Worm (Caenorhabditis elegans) whole organism, L4 larva: Measurements from ENCODE around the gene F56C3.9.
A peak's percentile ranks its signal among the peaks of the same experiment; 100 is the strongest.
"Not testable (repeated sequence)": the region's sequence is repeated elsewhere in the genome, so short reads cannot be mapped to it uniquely, and the experiment has no call there.

ENCODE experiments used
- D1046.2 ChIP-seq: fragments of 200-800 bp; sonication (Bioruptor generic); IDR thresholded peaks from 2 replicates; pipeline ENCODE4 v1.3.6; 2022; ENCODE audit warnings: missing genetic modification characterization, missing compliant biosample characterization
- F10B5.3 ChIP-seq: sonication (generic microtip); optimal IDR thresholded peaks from 2 replicates; lab custom pipeline; 2016; ENCODE audit warnings: mild to moderate bottlenecking, missing genetic modification characterization, missing compliant biosample characterization
- F26F4.8 ChIP-seq: fragments of 200-800 bp; sonication (Bioruptor generic); conservative IDR thresholded peaks from 2 replicates; pipeline ENCODE4 v1.3.6; 2022; ENCODE audit warnings: missing genetic modification characterization, missing compliant biosample characterization
- F44E2.7 ChIP-seq: fragments of 200-800 bp; sonication (Bioruptor generic); IDR thresholded peaks from 2 replicates; pipeline ENCODE4 v2.1.2; 2022; ENCODE audit warnings: missing genetic modification characterization, missing compliant biosample characterization
- T20F7.1 ChIP-seq: fragments of 200-800 bp; sonication (Bioruptor generic); optimal IDR thresholded peaks from 2 replicates; lab custom pipeline; 2018; ENCODE audit warnings: mild to moderate bottlenecking, missing genetic modification characterization, missing compliant biosample characterization
- T26A8.4 ChIP-seq: fragments of 200-800 bp; sonication (Bioruptor generic); IDR thresholded peaks from 2 replicates; pipeline ENCODE4 v1.3.6; 2022; ENCODE audit warnings: missing genetic modification characterization, missing compliant biosample characterization
- Y105C5A.15 ChIP-seq: fragments of 200-800 bp; sonication (Bioruptor generic); IDR thresholded peaks from 2 replicates; pipeline ENCODE4 v1.3.6; 2022; ENCODE audit warnings: missing genetic modification characterization, missing compliant biosample characterization
- Y48G9A.11 ChIP-seq: fragments of 200-800 bp; sonication (Bioruptor generic); IDR thresholded peaks from 2 replicates; pipeline ENCODE4 v1.3.6; 2022; ENCODE audit warnings: missing genetic modification reagents, missing genetic modification characterization, missing compliant biosample characterization
- Y5F2A.4 ChIP-seq: fragments of 200-800 bp; sonication (Bioruptor generic); optimal IDR thresholded peaks from 2 replicates; lab custom pipeline; 2018; ENCODE audit warnings: mild to moderate bottlenecking, missing genetic modification characterization, missing compliant biosample characterization
- Y75B8A.6 ChIP-seq: fragments of 200-800 bp; sonication (Bioruptor generic); IDR thresholded peaks from 2 replicates; pipeline ENCODE4 v1.3.6; 2022; ENCODE audit warnings: missing genetic modification reagents, missing genetic modification characterization, missing compliant biosample characterization
- ZK337.2 ChIP-seq: fragments of 200-800 bp; sonication (Bioruptor generic); IDR thresholded peaks from 2 replicates; pipeline ENCODE4 v1.3.6; 2022; ENCODE audit warnings: missing genetic modification reagents, missing genetic modification characterization, missing compliant biosample characterization
- arid-1 ChIP-seq: fragments of 200-800 bp; sonication (Bioruptor generic); conservative IDR thresholded peaks from 2 replicates; pipeline ENCODE4 v1.3.6; 2022; ENCODE audit warnings: missing genetic modification reagents, missing genetic modification characterization, missing compliant biosample characterization
- ceh-20 ChIP-seq: fragments of 200-800 bp; sonication (Bioruptor generic); IDR thresholded peaks from 2 replicates; pipeline ENCODE4 v1.3.6; 2022; ENCODE audit warnings: missing genetic modification reagents, missing genetic modification characterization, missing compliant biosample characterization
- ceh-44 ChIP-seq: fragments of 200-800 bp; sonication (Bioruptor generic); IDR thresholded peaks from 2 replicates; pipeline ENCODE4 v1.3.6; 2022; ENCODE audit warnings: missing genetic modification reagents, missing genetic modification characterization, missing compliant biosample characterization
- ctbp-1 ChIP-seq: fragments of 200-800 bp; sonication (Bioruptor generic); IDR thresholded peaks from 2 replicates; pipeline ENCODE4 v1.3.6; 2022; ENCODE audit warnings: missing genetic modification reagents, missing genetic modification characterization, missing compliant biosample characterization
- daf-8 ChIP-seq: fragments of 200-800 bp; sonication (Bioruptor generic); IDR thresholded peaks from 2 replicates; pipeline ENCODE4 v1.3.6; 2022; ENCODE audit warnings: missing genetic modification characterization, missing compliant biosample characterization
- dmd-6 ChIP-seq: fragments of 200-800 bp; sonication (Bioruptor generic); IDR thresholded peaks from 2 replicates; pipeline ENCODE4 v1.3.6; 2022; ENCODE audit warnings: missing genetic modification reagents, missing genetic modification characterization, missing compliant biosample characterization
- dmd-8 ChIP-seq: fragments of 200-800 bp; sonication (Bioruptor generic); IDR thresholded peaks from 2 replicates; pipeline ENCODE4 v1.3.6; 2022; ENCODE audit warnings: missing genetic modification characterization, missing compliant biosample characterization
- dmd-9 ChIP-seq: fragments of 200-800 bp; sonication (Bioruptor generic); IDR thresholded peaks from 2 replicates; pipeline ENCODE4 v1.3.6; 2022; ENCODE audit warnings: missing genetic modification reagents, missing genetic modification characterization, missing compliant biosample characterization
- dpl-1 ChIP-seq: fragments of 150-350 bp; optimal IDR thresholded peaks from 2 replicates; lab custom pipeline; 2014; ENCODE audit warnings: missing biosample characterization, missing genetic modification reagents, missing genetic modification characterization
- egl-43 ChIP-seq: fragments of 200-800 bp; sonication (Bioruptor generic); IDR thresholded peaks from 2 replicates; pipeline ENCODE4 v1.3.6; 2022; ENCODE audit warnings: missing genetic modification reagents, missing genetic modification characterization, missing compliant biosample characterization
- gei-8 ChIP-seq: fragments of 200-800 bp; sonication (Bioruptor generic); optimal IDR thresholded peaks from 2 replicates; lab custom pipeline; 2018; ENCODE audit warnings: mild to moderate bottlenecking, missing genetic modification characterization, missing compliant biosample characterization
- hmg-1.1 ChIP-seq: fragments of 200-800 bp; sonication (Bioruptor generic); IDR thresholded peaks from 2 replicates; pipeline ENCODE4 v1.3.6; 2022; ENCODE audit warnings: missing genetic modification reagents, missing genetic modification characterization, missing compliant biosample characterization
- lim-7 ChIP-seq: fragments of 200-800 bp; sonication (Bioruptor generic); IDR thresholded peaks from 2 replicates; pipeline ENCODE4 v1.3.6; 2022; ENCODE audit warnings: missing genetic modification characterization, missing compliant biosample characterization
- lin-1 ChIP-seq: fragments of 200-800 bp; sonication (Bioruptor generic); IDR thresholded peaks from 2 replicates; pipeline ENCODE4 v1.3.6; 2022; ENCODE audit warnings: missing genetic modification reagents, missing genetic modification characterization, missing compliant biosample characterization
- lin-38 ChIP-seq: fragments of 200-800 bp; sonication (Bioruptor generic); IDR thresholded peaks from 2 replicates; pipeline ENCODE4 v1.3.6; 2022; ENCODE audit warnings: missing genetic modification reagents, missing genetic modification characterization, missing compliant biosample characterization
- lir-3 ChIP-seq: sonication (generic microtip); optimal IDR thresholded peaks from 2 replicates; lab custom pipeline; 2016; ENCODE audit warnings: mild to moderate bottlenecking, missing genetic modification characterization, missing compliant biosample characterization
- lsy-2 ChIP-seq, 2 experiments: fragments of 150-350 bp in 1 of 2; sonication (generic microtip) in 1 of 2; optimal IDR thresholded peaks; 2 replicates each; lab custom pipeline; 2014 to 2017; ENCODE audit warnings: missing biosample characterization in 2 of 2, missing genetic modification characterization in 2 of 2
- madf-5 ChIP-seq, 2 experiments: fragments of 200-800 bp; sonication (Bioruptor generic); IDR thresholded peaks; 2 replicates each; pipeline ENCODE4 v1.3.6; 2022; ENCODE audit warnings: missing compliant biosample characterization in 2 of 2, missing genetic modification characterization in 2 of 2
- madf-9 ChIP-seq: fragments of 200-800 bp; sonication (Bioruptor generic); conservative IDR thresholded peaks from 2 replicates; pipeline ENCODE4 v1.3.6; 2022; ENCODE audit warnings: missing genetic modification reagents, missing genetic modification characterization, missing compliant biosample characterization
- mdt-29 ChIP-seq: fragments of 200-800 bp; sonication (Bioruptor generic); IDR thresholded peaks from 2 replicates; pipeline ENCODE4 v1.3.6; 2022; ENCODE audit warnings: missing genetic modification reagents, missing genetic modification characterization, missing compliant biosample characterization
- mes-2 ChIP-seq: sonication (generic microtip); optimal IDR thresholded peaks from 2 replicates; lab custom pipeline; 2016; ENCODE audit warnings: missing genotype, mild to moderate bottlenecking, missing genetic modification characterization, missing compliant biosample characterization; ENCODE audit not compliant: poor library complexity, severe bottlenecking
- mxl-3 ChIP-seq: fragments of 200-800 bp; sonication (Bioruptor generic); optimal IDR thresholded peaks from 2 replicates; lab custom pipeline; 2018; ENCODE audit warnings: mild to moderate bottlenecking, missing genetic modification characterization, missing compliant biosample characterization
- nhr-41 ChIP-seq: fragments of 200-800 bp; sonication (Bioruptor generic); IDR thresholded peaks from 2 replicates; pipeline ENCODE4 v1.3.6; 2022; ENCODE audit warnings: missing genetic modification reagents, missing genetic modification characterization, missing compliant biosample characterization
- pha-4 ChIP-seq, 2 experiments: fragments of 150-350 bp in 1 of 2; fragments of 200-800 bp in 1 of 2; sonication (Bioruptor generic) in 1 of 2; IDR thresholded peaks in 1 of 2; optimal IDR thresholded peaks in 1 of 2; 2 replicates each; pipeline versions ENCODE4 v1.3.6 to Lab custom; 2014 to 2022; ENCODE audit warnings: missing genetic modification characterization in 2 of 2, missing genetic modification reagents in 2 of 2, missing biosample characterization in 1 of 2, missing compliant biosample characterization in 1 of 2
- php-3 ChIP-seq: fragments of 200-800 bp; sonication (Bioruptor generic); IDR thresholded peaks from 2 replicates; pipeline ENCODE4 v1.3.6; 2022; ENCODE audit warnings: missing genetic modification reagents, missing genetic modification characterization, missing compliant biosample characterization
- rbr-2 ChIP-seq: sonication (generic microtip); optimal IDR thresholded peaks from 2 replicates; lab custom pipeline; 2016; ENCODE audit warnings: missing genotype, missing genetic modification characterization, missing compliant biosample characterization
- saeg-2 ChIP-seq: fragments of 200-800 bp; sonication (Bioruptor generic); IDR thresholded peaks from 2 replicates; pipeline ENCODE4 v1.3.6; 2022; ENCODE audit warnings: missing genetic modification reagents, missing genetic modification characterization, missing compliant biosample characterization
- snpc-1.2 ChIP-seq: fragments of 200-800 bp; sonication (Bioruptor generic); IDR thresholded peaks from 2 replicates; pipeline ENCODE4 v1.3.6; 2022; ENCODE audit warnings: missing genetic modification reagents, missing genetic modification characterization, missing compliant biosample characterization
- snpc-4 ChIP-seq: fragments of 150-350 bp; optimal IDR thresholded peaks from 2 replicates; lab custom pipeline; 2014; ENCODE audit warnings: missing biosample characterization, missing genetic modification characterization
- tag-97 ChIP-seq: fragments of 200-800 bp; sonication (Bioruptor generic); IDR thresholded peaks from 2 replicates; pipeline ENCODE4 v1.3.6; 2022; ENCODE audit warnings: missing genetic modification characterization, missing compliant biosample characterization
- tra-1 ChIP-seq: fragments of 200-800 bp; sonication (Bioruptor generic); IDR thresholded peaks from 2 replicates; pipeline ENCODE4 v1.3.6; 2022; ENCODE audit warnings: missing genetic modification reagents, missing genetic modification characterization, missing compliant biosample characterization
- unc-62 ChIP-seq, 3 experiments: fragments of 150-350 bp in 1 of 3; sonication (generic microtip); optimal IDR thresholded peaks in 2 of 3; peaks in 1 of 3; 1 replicate in 1 of 3; 2 replicates in 2 of 3; lab custom pipeline; 2014 to 2017; ENCODE audit warnings: missing biosample characterization in 3 of 3, missing genetic modification characterization in 3 of 3, missing genetic modification reagents in 3 of 3, missing genotype in 1 of 3
- vab-7 ChIP-seq: fragments of 200-800 bp; sonication (Bioruptor generic); IDR thresholded peaks from 2 replicates; pipeline ENCODE4 v1.3.6; 2022; ENCODE audit warnings: missing genetic modification reagents, missing genetic modification characterization, missing compliant biosample characterization
- zfp-3 ChIP-seq: fragments of 200-800 bp; sonication (Bioruptor generic); conservative IDR thresholded peaks from 2 replicates; pipeline ENCODE4 v1.3.6; 2022; ENCODE audit warnings: missing genetic modification reagents, missing genetic modification characterization, missing compliant biosample characterization

Gene F56C3.9

ce11 chrX:1379391-1379790 lies 14.4 kb downstream of the F56C3.9 start (continued):
- TF ChIP-seq T20F7.1 (GFP tag; lab: Kevin White, UChicago) (no peak), unc-62 (GFP tag; optimal IDR thresholded peaks at IDR 0.05 in 1 of 2; lab: Kevin White, UChicago) (peak in 1 of 2 experiments; percentile 47), unc-62 (tag; optimal IDR thresholded peaks at IDR 0.05; lab: Kevin White, UChicago) (no peak), lir-3 (tag; lab: Kevin White, UChicago) (peak; percentile 56)

ce11 chrX:1375071-1375470 lies 18.7 kb downstream of the F56C3.9 start:
- TF ChIP-seq dmd-8 (GFP tag; lab: Robert Waterston, UW), result peak; percentile 66
- peak; percentile 76; the same call in 1 of the 2 replicates for TF ChIP-seq dmd-9
- TF ChIP-seq F26F4.8 (GFP tag; lab: Robert Waterston, UW), result peak; percentile 82
- TF ChIP-seq tag-97, result peak; percentile 92; the same call in 1 of the 2 replicates
- TF ChIP-seq ZK337.2 (GFP tag; lab: Robert Waterston, UW), result 0 out of 2 replicates have a peak, but pooled peaks have one; percentile 52
- peak; percentile 79 for TF ChIP-seq lim-7 (GFP tag; lab: Robert Waterston, UW)
- peak; percentile 92 for TF ChIP-seq tra-1 (GFP tag; lab: Robert Waterston, UW)
- TF ChIP-seq arid-1 (GFP tag; lab: Robert Waterston, UW), result peak; percentile 96
- TF ChIP-seq Y48G9A.11, result peak; percentile 93
- TF ChIP-seq php-3 (GFP tag; lab: Robert Waterston, UW), result peak; percentile 47; the same call in 1 of the 2 replicates
- TF ChIP-seq daf-8 (GFP tag; lab: Robert Waterston, UW), result peak; percentile 87; the same call in 1 of the 2 replicates
- peak; percentile 62 for TF ChIP-seq dmd-6 (GFP tag; lab: Robert Waterston, UW)
- peak; percentile 97 for TF ChIP-seq ceh-44 (GFP tag; lab: Robert Waterston, UW)
- TF ChIP-seq madf-5 (GFP tag; IDR thresholded peaks at IDR 0.05; lab: Robert Waterston, UW), result peak; percentile 96 to 97
- peak; percentile 72 for TF ChIP-seq lin-38
- TF ChIP-seq ctbp-1 (GFP tag; lab: Robert Waterston, UW), result peak; percentile 92
- TF ChIP-seq nhr-41 (GFP tag; lab: Robert Waterston, UW), result peak; percentile 92
- peak; percentile 94 for TF ChIP-seq pha-4 (GFP tag; IDR thresholded peaks at IDR 0.05; lab: Robert Waterston, UW)
- not testable (repeated sequence) for TF ChIP-seq pha-4 (tag; optimal IDR thresholded peaks at IDR 0.05; lab: Kevin White, UChicago)
- peak; percentile 99 for TF ChIP-seq Y105C5A.15
- TF ChIP-seq T26A8.4 (GFP tag; lab: Robert Waterston, UW), result peak; percentile 36; the same call in 1 of the 2 replicates
- peak; percentile 88 for TF ChIP-seq egl-43 (GFP tag; lab: Robert Waterston, UW)
- peak; percentile 91 for TF ChIP-seq vab-7 (GFP tag; lab: Robert Waterston, UW)
- peak; percentile 89; the same call in 1 of the 2 replicates for TF ChIP-seq Y75B8A.6
- TF ChIP-seq madf-9 (GFP tag; lab: Robert Waterston, UW), result peak; percentile 87
- TF ChIP-seq mdt-29 (GFP tag; lab: Robert Waterston, UW), result peak; percentile 99
- TF ChIP-seq lin-1, result peak; percentile 97
- TF ChIP-seq saeg-2 (GFP tag; lab: Robert Waterston, UW), result peak; percentile 51; the same call in 1 of the 2 replicates
- peak; percentile 69 for TF ChIP-seq zfp-3 (GFP tag; lab: Robert Waterston, UW)
- TF ChIP-seq snpc-1.2 (GFP tag; lab: Robert Waterston, UW), result peak; percentile 97
- TF ChIP-seq F44E2.7 (GFP tag; lab: Robert Waterston, UW), result peak; percentile 82; the same call in 1 of the 2 replicates
- 0 out of 2 replicates have a peak, but pooled peaks have one; percentile 39 for TF ChIP-seq ceh-20 (GFP tag; lab: Robert Waterston, UW)

- TF ChIP-seq hmg-1.1 (GFP tag; lab: Robert Waterston, UW) (no peak), rbr-2 (tag; lab: Kevin White, UChicago) (no peak), gei-8 (GFP tag; lab: Kevin White, UChicago) (no peak), F26F4.8 (GFP tag; lab: Robert Waterston, UW) (0 out of 2 replicates have a peak, but pooled peaks have one; percentile 20), F10B5.3 (no peak), T20F7.1 (GFP tag; lab: Kevin White, UChicago) (no peak), D1046.2 (GFP tag; lab: Robert Waterston, UW) (no peak), Y5F2A.4 (GFP tag; lab: Kevin White, UChicago) (no peak), daf-8 (GFP tag; lab: Robert Waterston, UW) (no peak), mes-2 (tag; lab: Kevin White, UChicago) (no peak), snpc-4 (peak; percentile 3), lsy-2 (tag; optimal IDR thresholded peaks at IDR 0.05; lab: Kevin White, UChicago) (no peak), Y105C5A.15 (no peak), snpc-1.2 (GFP tag; lab: Robert Waterston, UW) (peak; percentile 39; the same call in 1 of the 2 replicates), Y75B8A.6 (no peak), mxl-3 (GFP tag; lab: Kevin White, UChicago) (no peak), dpl-1 (GFP tag; lab: Kevin White, UChicago) (no peak)
- TF ChIP-seq, all 104 proteins: peak for 3
Measured at ce11 chrX:1372464-1372863, 21.3 kb downstream of the F56C3.9 start.
